Worm (Caenorhabditis elegans) whole organism, L4 larva: ENCODE results near the gene Y40B10A.9.

Experiments used
- D1046.2 ChIP-seq: fragments of 200-800 bp; sonication (Bioruptor generic); IDR thresholded peaks from 2 replicates; pipeline ENCODE4 v1.3.6; 2022; ENCODE audit warnings: missing genetic modification characterization, missing compliant biosample characterization
- attf-4 ChIP-seq: sonication (generic microtip); optimal IDR thresholded peaks from 3 replicates; lab custom pipeline; 2017; ENCODE audit warnings: missing biosample characterization, missing genetic modification characterization
- dmd-8 ChIP-seq: fragments of 200-800 bp; sonication (Bioruptor generic); IDR thresholded peaks from 2 replicates; pipeline ENCODE4 v1.3.6; 2022; ENCODE audit warnings: missing genetic modification characterization, missing compliant biosample characterization
- nhr-237 ChIP-seq: sonication (generic microtip); optimal IDR thresholded peaks from 2 replicates; lab custom pipeline; 2017; ENCODE audit warnings: missing biosample characterization, missing genetic modification characterization
- unc-62 ChIP-seq, 3 experiments: fragments of 150-350 bp in 1 of 3; sonication (generic microtip); optimal IDR thresholded peaks in 2 of 3; peaks in 1 of 3; 1 replicate in 1 of 3; 2 replicates in 2 of 3; lab custom pipeline; 2014 to 2017; ENCODE audit warnings: missing biosample characterization in 3 of 3, missing genetic modification characterization in 3 of 3, missing genetic modification reagents in 3 of 3, missing genotype in 1 of 3
- ztf-11 ChIP-seq: fragments of 150-350 bp; optimal IDR thresholded peaks from 2 replicates; lab custom pipeline; 2014; ENCODE audit warnings: missing biosample characterization, missing genetic modification characterization

ce11 chrV:2022374-2022773 lies 50.3 kb downstream of the Y40B10A.9 start, which contains the start of gene F59A7.5:
- TF ChIP-seq ztf-11 (tag; lab: Kevin White, UChicago), result no peak
- TF ChIP-seq nhr-237 (tag; lab: Kevin White, UChicago), result no peak
- no peak for TF ChIP-seq dmd-8
- no peak for TF ChIP-seq attf-4 (tag; lab: Kevin White, UChicago)
- peak in 1 of 2 experiments; percentile 13 for TF ChIP-seq unc-62 (GFP tag; optimal IDR thresholded peaks at IDR 0.05 in 1 of 2; lab: Kevin White, UChicago)
- TF ChIP-seq unc-62 (tag; optimal IDR thresholded peaks at IDR 0.05; lab: Kevin White, UChicago), result no peak
- no peak for TF ChIP-seq D1046.2 (GFP tag; lab: Robert Waterston, UW)
